Worm (Caenorhabditis elegans): ENCODE results near the gene F41C3.11.

DNA sequence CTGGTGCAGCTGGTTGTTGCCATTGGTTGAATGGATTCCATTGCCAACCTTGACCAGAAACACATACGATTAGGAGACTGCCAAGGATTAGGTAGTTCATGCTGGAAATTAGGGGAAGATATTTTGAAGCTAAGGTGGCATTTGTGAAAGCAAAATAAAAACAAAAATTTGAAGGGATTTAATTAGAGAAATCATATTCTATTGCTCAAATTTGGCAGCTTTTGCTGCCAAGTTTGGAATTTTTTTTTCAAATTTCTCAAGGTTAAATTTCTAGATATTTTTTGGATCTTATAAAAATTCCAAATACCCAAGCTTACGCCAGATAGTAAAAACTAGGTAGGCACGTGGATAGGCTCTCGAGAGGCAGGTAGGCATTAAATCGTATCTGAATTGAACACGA lies 37.5 kb upstream of the F41C3.11 start, which contains the start of gene F26G1.5:
- TF ChIP-seq pha-4 (tag; optimal IDR thresholded peaks at IDR 0.05) (no peak), madf-2 (tag; optimal IDR thresholded peaks at IDR 0.05) (no peak), fkh-10 (GFP tag; optimal IDR thresholded peaks at IDR 0.05) (no peak)
